Worm (Caenorhabditis elegans) whole organism, L3 larva: ENCODE measurements around the gene scly-1.
A peak's percentile ranks its signal among the peaks of the same experiment; 100 is the strongest.

Experiments used
- R02D3.7 ChIP-seq: fragments of 150-350 bp; optimal IDR thresholded peaks from 2 replicates; lab custom pipeline; 2014; ENCODE audit warnings: missing biosample characterization, missing genetic modification characterization
- ZK546.5 ChIP-seq: sonication (generic microtip); optimal IDR thresholded peaks from 2 replicates; lab custom pipeline; 2017; ENCODE audit warnings: missing biosample characterization, missing genetic modification characterization
- aly-2 ChIP-seq: fragments of 150-350 bp; optimal IDR thresholded peaks from 2 replicates; lab custom pipeline; 2014; ENCODE audit warnings: missing biosample characterization, missing genetic modification characterization
- ama-1 ChIP-seq: fragments of 150-350 bp; optimal IDR thresholded peaks from 2 replicates; lab custom pipeline; 2018
- ceh-16 ChIP-seq: sonication (generic microtip); optimal IDR thresholded peaks from 2 replicates; lab custom pipeline; 2017; ENCODE audit warnings: missing biosample characterization, missing genetic modification characterization
- ceh-28 ChIP-seq: fragments of 150-350 bp; optimal IDR thresholded peaks from 2 replicates; lab custom pipeline; 2014; ENCODE audit warnings: missing biosample characterization, missing genetic modification reagents, missing genetic modification characterization
- ceh-82 ChIP-seq: fragments of 150-350 bp; optimal IDR thresholded peaks from 2 replicates; lab custom pipeline; 2014; ENCODE audit warnings: missing biosample characterization, missing genetic modification characterization
- daf-12 ChIP-seq: fragments of 150-350 bp; optimal IDR thresholded peaks from 2 replicates; lab custom pipeline; 2014; ENCODE audit warnings: missing biosample characterization, missing genetic modification reagents, missing genetic modification characterization
- egl-27 ChIP-seq: sonication (generic microtip); optimal IDR thresholded peaks from 4 replicates; lab custom pipeline; 2017; ENCODE audit warnings: missing biosample characterization, missing genetic modification reagents, missing genetic modification characterization
- egl-5 ChIP-seq: fragments of 150-350 bp; optimal IDR thresholded peaks from 2 replicates; lab custom pipeline; 2017; ENCODE audit warnings: missing biosample characterization, missing genetic modification reagents, missing genetic modification characterization, inconsistent platforms
- elt-1 ChIP-seq: fragments of 150-350 bp; optimal IDR thresholded peaks from 2 replicates; lab custom pipeline; 2014; ENCODE audit warnings: missing biosample characterization, missing genetic modification characterization
- elt-2 ChIP-seq: sonication (generic microtip); optimal IDR thresholded peaks from 2 replicates; lab custom pipeline; 2016; ENCODE audit warnings: missing genetic modification reagents, mild to moderate bottlenecking, missing genetic modification characterization, missing compliant biosample characterization
- fkh-2 ChIP-seq: fragments of 150-350 bp; optimal IDR thresholded peaks from 2 replicates; lab custom pipeline; 2014; ENCODE audit warnings: missing biosample characterization, missing genetic modification reagents, missing genetic modification characterization
- fos-1 ChIP-seq: fragments of 150-350 bp; optimal IDR thresholded peaks from 2 replicates; lab custom pipeline; 2014; ENCODE audit warnings: missing biosample characterization, missing genetic modification characterization
- hmg-11 ChIP-seq: sonication (generic microtip); optimal IDR thresholded peaks from 2 replicates; lab custom pipeline; 2016; ENCODE audit warnings: missing genetic modification characterization, missing compliant biosample characterization
- jun-1 ChIP-seq: fragments of 150-350 bp; optimal IDR thresholded peaks from 2 replicates; lab custom pipeline; 2014; ENCODE audit warnings: missing biosample characterization, missing genetic modification reagents, missing genetic modification characterization
- lin-15B ChIP-seq: fragments of 150-350 bp; optimal IDR thresholded peaks from 2 replicates; lab custom pipeline; 2014; ENCODE audit warnings: missing biosample characterization, missing genetic modification characterization
- lin-39 ChIP-seq: fragments of 150-350 bp; optimal IDR thresholded peaks from 2 replicates; lab custom pipeline; 2018; ENCODE audit warnings: missing biosample characterization, missing genetic modification reagents, missing genetic modification characterization
- lsy-12 ChIP-seq: sonication (generic microtip); optimal IDR thresholded peaks from 2 replicates; lab custom pipeline; 2016; ENCODE audit warnings: mild to moderate bottlenecking, missing genetic modification characterization, missing compliant biosample characterization
- mdl-1 ChIP-seq: fragments of 150-350 bp; optimal IDR thresholded peaks from 2 replicates; lab custom pipeline; 2014; ENCODE audit warnings: missing biosample characterization, missing genetic modification characterization
- mml-1 ChIP-seq: fragments of 150-350 bp; sonication (generic microtip); optimal IDR thresholded peaks from 3 replicates; lab custom pipeline; 2014; ENCODE audit warnings: missing biosample characterization, missing genetic modification characterization
- nfya-1 ChIP-seq: sonication (generic microtip); optimal IDR thresholded peaks from 2 replicates; lab custom pipeline; 2017; ENCODE audit warnings: missing genetic modification characterization, mild to moderate bottlenecking, missing compliant biosample characterization, antibody characterized with exemption, moderate library complexity; ENCODE audit not compliant: insufficient read depth
- nhr-11 ChIP-seq: fragments of 150-350 bp; optimal IDR thresholded peaks from 2 replicates; lab custom pipeline; 2014; ENCODE audit warnings: missing biosample characterization, missing genetic modification characterization
- nhr-23 ChIP-seq: fragments of 150-350 bp; optimal IDR thresholded peaks from 2 replicates; lab custom pipeline; 2014; ENCODE audit warnings: missing biosample characterization, missing genetic modification reagents, missing genetic modification characterization
- nhr-25 ChIP-seq: sonication (generic microtip); optimal IDR thresholded peaks from 2 replicates; lab custom pipeline; 2017; ENCODE audit warnings: missing biosample characterization, missing genetic modification characterization
- nhr-28 ChIP-seq: fragments of 150-350 bp; optimal IDR thresholded peaks from 2 replicates; lab custom pipeline; 2014; ENCODE audit warnings: missing biosample characterization, missing genetic modification characterization
- nhr-43 ChIP-seq: sonication (generic microtip); optimal IDR thresholded peaks from 2 replicates; lab custom pipeline; 2016; ENCODE audit warnings: mild to moderate bottlenecking, missing genetic modification characterization, missing compliant biosample characterization; ENCODE audit not compliant: poor library complexity, severe bottlenecking
- nhr-67 ChIP-seq: fragments of 150-350 bp; optimal IDR thresholded peaks from 2 replicates; lab custom pipeline; 2014; ENCODE audit warnings: missing biosample characterization, missing genetic modification characterization
- nhr-76 ChIP-seq: fragments of 150-350 bp; sonication (generic microtip); optimal IDR thresholded peaks from 5 replicates; lab custom pipeline; 2014; ENCODE audit warnings: missing biosample characterization, missing genetic modification characterization
- pha-4 ChIP-seq: fragments of 150-350 bp; optimal IDR thresholded peaks from 2 replicates; lab custom pipeline; 2014; ENCODE audit warnings: missing biosample characterization, missing genetic modification reagents, missing genetic modification characterization
- pqm-1 ChIP-seq: fragments of 150-350 bp; optimal IDR thresholded peaks from 2 replicates; lab custom pipeline; 2017; ENCODE audit warnings: missing biosample characterization, missing genetic modification characterization, inconsistent platforms
- sea-2 ChIP-seq: fragments of 150-350 bp; sonication (generic microtip); optimal IDR thresholded peaks from 4 replicates; lab custom pipeline; 2014; ENCODE audit warnings: missing biosample characterization, missing genetic modification reagents, missing genetic modification characterization
- skn-1 ChIP-seq: fragments of 150-350 bp; optimal IDR thresholded peaks from 2 replicates; lab custom pipeline; 2014; ENCODE audit warnings: missing biosample characterization, missing genetic modification characterization
- snpc-4 ChIP-seq: fragments of 150-350 bp; optimal IDR thresholded peaks from 2 replicates; lab custom pipeline; 2014; ENCODE audit warnings: missing biosample characterization, missing genetic modification characterization
- tbx-2 ChIP-seq: sonication (generic microtip); optimal IDR thresholded peaks from 2 replicates; lab custom pipeline; 2016; ENCODE audit warnings: mild to moderate bottlenecking, missing genetic modification characterization, missing compliant biosample characterization
- unc-39 ChIP-seq: sonication (generic microtip); optimal IDR thresholded peaks from 4 replicates; lab custom pipeline; 2017; ENCODE audit warnings: missing biosample characterization, missing genetic modification characterization
- unc-62 ChIP-seq: fragments of 150-350 bp; sonication (generic microtip); optimal IDR thresholded peaks from 4 replicates; lab custom pipeline; 2014; ENCODE audit warnings: missing biosample characterization, missing genetic modification reagents, missing genetic modification characterization
- zag-1 ChIP-seq: fragments of 150-350 bp; optimal IDR thresholded peaks from 2 replicates; lab custom pipeline; 2014; ENCODE audit warnings: missing biosample characterization, missing genetic modification characterization
- ztf-11 ChIP-seq: fragments of 150-350 bp; optimal IDR thresholded peaks from 2 replicates; lab custom pipeline; 2014; ENCODE audit warnings: missing biosample characterization, missing genetic modification characterization

Gene scly-1

DNA sequence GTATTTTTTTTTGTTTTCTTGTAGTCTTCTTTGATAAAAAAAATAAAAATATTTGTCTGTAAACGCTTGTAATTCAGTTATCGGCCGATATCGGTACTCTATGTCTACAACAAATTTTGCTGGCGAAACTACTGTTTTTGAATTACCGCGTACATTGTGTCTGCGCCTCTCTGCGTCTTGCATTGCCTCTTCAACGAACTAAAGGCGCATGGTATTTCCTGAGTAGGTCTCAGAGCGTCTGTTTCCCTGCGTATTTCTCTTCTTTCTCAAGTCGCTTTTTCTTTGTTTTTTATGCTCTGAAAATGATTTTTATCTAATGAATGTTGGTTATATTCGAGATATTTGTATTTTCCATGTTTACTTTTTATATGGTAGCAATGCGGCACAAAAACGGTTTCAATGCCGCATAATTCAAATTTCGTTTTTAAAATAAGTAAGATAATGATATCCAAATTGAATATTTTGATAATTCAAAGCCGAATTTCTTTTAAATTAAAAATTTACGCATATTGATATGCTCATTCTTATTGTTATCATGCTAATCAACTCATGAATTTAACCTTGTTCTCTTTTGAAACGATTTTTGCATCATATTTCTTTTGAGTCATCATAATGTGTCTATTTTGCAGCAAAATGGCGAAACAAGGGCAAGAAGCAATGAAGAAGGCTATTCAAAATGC is 30.0 kb downstream of the scly-1 start, which contains the start of gene phb-2 (continued):
- no peak for TF ChIP-seq nhr-76
- no peak for TF ChIP-seq fkh-2
- TF ChIP-seq elt-2 (tag; lab: Kevin White, UChicago), result peak; percentile 51
- no peak for TF ChIP-seq ceh-16 (tag; lab: Kevin White, UChicago)
- TF ChIP-seq unc-39, result no peak
- no peak for TF ChIP-seq sea-2
- TF ChIP-seq pqm-1, result peak; percentile 11
- peak; percentile 91 for TF ChIP-seq lin-39
- no peak for TF ChIP-seq ztf-11 (tag; lab: Kevin White, UChicago)
- peak; percentile 20 for TF ChIP-seq R02D3.7
- TF ChIP-seq elt-1 (tag; lab: Kevin White, UChicago), result no peak
- TF ChIP-seq mml-1, result no peak
- no peak for TF ChIP-seq zag-1
- peak; percentile 72 for TF ChIP-seq skn-1 (tag; lab: Kevin White, UChicago)
- peak; percentile 18 for TF ChIP-seq jun-1 (tag; lab: Kevin White, UChicago)
- TF ChIP-seq unc-62, result no peak
- peak; percentile 76 for TF ChIP-seq ama-1 (lab: Kevin White, UChicago)

ce11 chrII:6248503-6248902 is 32.4 kb downstream of the scly-1 start:
- no peak for TF ChIP-seq egl-5 (tag; lab: Kevin White, UChicago)
- TF ChIP-seq pqm-1, result peak; percentile 24
- TF ChIP-seq pha-4, result peak; percentile 85
- peak; percentile 19 for TF ChIP-seq tbx-2 (tag; lab: Kevin White, UChicago)
- TF ChIP-seq ZK546.5 (tag; lab: Kevin White, UChicago), result no peak
- TF ChIP-seq ztf-11 (tag; lab: Kevin White, UChicago), result no peak
- TF ChIP-seq hmg-11 (tag; lab: Kevin White, UChicago), result peak; percentile 22
- peak; percentile 82 for TF ChIP-seq lin-39
- TF ChIP-seq jun-1 (tag; lab: Kevin White, UChicago), result no peak
- TF ChIP-seq daf-12 (tag; lab: Kevin White, UChicago), result no peak
- TF ChIP-seq nhr-43 (tag; lab: Kevin White, UChicago), result peak; percentile 70
- peak; percentile 59 for TF ChIP-seq nfya-1 (tag; lab: Kevin White, UChicago)
- TF ChIP-seq nhr-23 (tag; lab: Kevin White, UChicago), result peak; percentile 59
- TF ChIP-seq nhr-25 (tag; lab: Kevin White, UChicago), result peak; percentile 18
- TF ChIP-seq elt-2 (tag; lab: Kevin White, UChicago), result peak; percentile 21
- TF ChIP-seq lin-15B (tag; lab: Kevin White, UChicago), result peak; percentile 2
- TF ChIP-seq nhr-11, result no peak
- TF ChIP-seq aly-2 (tag; lab: Kevin White, UChicago), result no peak
- no peak for TF ChIP-seq fos-1

DNA sequence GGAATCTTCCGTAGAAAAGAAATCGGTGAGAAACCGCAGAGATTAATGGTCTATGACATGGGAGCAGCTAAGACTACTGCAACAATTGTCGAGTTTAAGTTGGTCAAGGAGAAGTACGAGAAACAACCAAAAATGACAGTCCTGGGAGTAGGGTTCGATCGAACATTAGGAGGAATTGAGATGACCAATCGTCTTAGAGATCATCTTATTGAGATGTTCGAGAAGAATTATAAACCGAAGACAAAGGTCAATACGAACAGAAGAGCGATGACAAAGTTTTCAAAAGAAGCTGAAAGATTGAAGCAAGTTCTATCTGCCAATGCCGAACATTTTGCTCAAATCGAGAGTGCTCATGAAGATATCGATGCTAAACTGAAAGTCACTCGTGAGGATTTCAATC is 32.9 kb downstream of the scly-1 start:
- TF ChIP-seq unc-39 (no peak), mdl-1 (tag; lab: Kevin White, UChicago) (no peak), elt-1 (tag; lab: Kevin White, UChicago) (no peak), nhr-28 (tag; lab: Kevin White, UChicago) (no peak), nhr-43 (tag; lab: Kevin White, UChicago) (no peak), snpc-4 (tag; lab: Kevin White, UChicago) (no peak), ama-1 (lab: Kevin White, UChicago) (no peak), nhr-76 (no peak), fos-1 (no peak), daf-12 (tag; lab: Kevin White, UChicago) (no peak), ceh-82 (tag; lab: Kevin White, UChicago) (no peak), pqm-1 (no peak), lin-39 (no peak), nhr-67 (tag; lab: Kevin White, UChicago) (no peak), egl-27 (no peak), ceh-28 (tag; lab: Kevin White, UChicago) (no peak), hmg-11 (tag; lab: Kevin White, UChicago) (no peak), lsy-12 (tag; lab: Kevin White, UChicago) (no peak), ceh-16 (tag; lab: Kevin White, UChicago) (no peak)
